Worm (Caenorhabditis elegans): Measurements from ENCODE around the gene C25F6.8.

C25F6.8 gene

DNA sequence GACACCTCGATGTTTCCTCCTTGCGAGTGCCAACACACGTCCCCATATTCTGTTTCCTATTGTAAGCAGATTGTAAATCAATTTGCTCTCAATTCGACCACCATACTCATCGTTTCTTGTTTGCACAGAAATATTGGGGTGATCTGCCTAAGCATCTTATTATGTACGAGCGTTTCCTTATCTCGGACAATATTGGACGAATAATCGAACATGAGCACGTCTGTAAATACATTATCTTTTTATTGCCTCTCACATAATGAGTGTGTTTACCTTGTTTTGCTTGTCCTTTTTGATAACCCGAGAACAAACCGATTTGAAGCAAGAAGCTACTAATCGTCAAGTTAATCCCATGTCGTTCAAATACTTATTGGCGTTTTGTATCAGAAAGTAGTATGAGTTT, 7.1 kb downstream of the C25F6.8 start:
- TF ChIP-seq skn-1 (tag; optimal IDR thresholded peaks at IDR 0.05) (no peak), R02D3.7 (tag; optimal IDR thresholded peaks at IDR 0.05) (no peak), ceh-9 (tag; optimal IDR thresholded peaks at IDR 0.05) (no peak), fkh-2 (tag; optimal IDR thresholded peaks at IDR 0.05) (no peak), nfya-1 (tag; optimal IDR thresholded peaks at IDR 0.05; ENCODE audit: insufficient read depth) (no peak), ZK546.5 (tag; optimal IDR thresholded peaks at IDR 0.05) (no peak), ama-1 (optimal IDR thresholded peaks at IDR 0.05) (no peak)

- TF ChIP-seq lin-15B (tag; optimal IDR thresholded peaks at IDR 0.05) (no peak), ztf-11 (tag; optimal IDR thresholded peaks at IDR 0.05) (no peak), tbx-2 (tag; optimal IDR thresholded peaks at IDR 0.05) (no peak), unc-62 (GFP tag; optimal IDR thresholded peaks at IDR 0.05) (no peak), eor-1 (tag; optimal IDR thresholded peaks at IDR 0.05) (no peak), nfya-1 (tag; optimal IDR thresholded peaks at IDR 0.05; ENCODE audit: insufficient read depth) (no peak)
Measured at ce11 chrX:5457184-5457583, 9.1 kb downstream of the C25F6.8 start.

- TF ChIP-seq R02D3.7 (tag; optimal IDR thresholded peaks at IDR 0.05) (no peak), egl-5 (tag; optimal IDR thresholded peaks at IDR 0.05) (no peak), nhr-77 (tag; optimal IDR thresholded peaks at IDR 0.05) (no peak), nhr-76 (tag; optimal IDR thresholded peaks at IDR 0.05) (no peak), unc-62 (GFP tag; optimal IDR thresholded peaks at IDR 0.05) (no peak), mml-1 (tag; optimal IDR thresholded peaks at IDR 0.05) (no peak), nhr-67 (tag; optimal IDR thresholded peaks at IDR 0.05) (no peak), eor-1 (tag; optimal IDR thresholded peaks at IDR 0.05) (no peak), ztf-11 (tag; optimal IDR thresholded peaks at IDR 0.05) (no peak), lsy-12 (tag; optimal IDR thresholded peaks at IDR 0.05) (no peak), snpc-4 (tag; optimal IDR thresholded peaks at IDR 0.05) (no peak), ceh-28 (tag; optimal IDR thresholded peaks at IDR 0.05) (no peak), mdl-1 (tag; optimal IDR thresholded peaks at IDR 0.05) (no peak), nhr-25 (tag; optimal IDR thresholded peaks at IDR 0.05) (no peak), nhr-43 (tag; optimal IDR thresholded peaks at IDR 0.05; ENCODE audit: poor library complexity, severe bottlenecking) (no peak), egl-27 (tag; optimal IDR thresholded peaks at IDR 0.05) (no peak)
Measured at ce11 chrX:5458043-5458442, 10.0 kb downstream of the C25F6.8 start.

- no peak for TF ChIP-seq fos-1 (tag; optimal IDR thresholded peaks at IDR 0.05)
- no peak for TF ChIP-seq jun-1 (tag; optimal IDR thresholded peaks at IDR 0.05)
- TF ChIP-seq aly-2 (tag; optimal IDR thresholded peaks at IDR 0.05) = no peak
- peak; percentile 31 for TF ChIP-seq elt-2 (tag; optimal IDR thresholded peaks at IDR 0.05)
Measured at ce11 chrX:5458750-5459149, 10.7 kb downstream of the C25F6.8 start.

DNA sequence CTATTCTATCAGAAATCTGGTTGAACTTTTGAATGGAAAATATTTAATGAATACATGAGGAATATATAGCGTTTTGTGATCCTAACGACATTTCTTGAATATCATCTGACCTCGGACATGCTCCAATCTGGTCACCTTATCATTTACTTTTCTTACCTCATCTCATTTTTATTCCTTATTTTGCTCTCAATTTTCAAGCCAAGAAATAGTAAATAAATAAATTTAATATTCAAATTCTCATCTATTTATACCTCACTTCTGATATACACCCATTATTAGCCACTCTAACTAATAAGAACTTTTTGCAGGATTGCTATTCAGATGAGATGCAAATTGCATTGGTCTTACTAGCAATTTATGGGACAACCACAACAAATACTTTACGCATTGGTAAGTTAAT, 12.9 kb downstream of the C25F6.8 start, which contains the start of gene ddr-1:
TSS of gene ddr-1 (plus strand) at position 301 of the 400 bp plus-strand sequence.
- TF ChIP-seq aly-2 (tag; optimal IDR thresholded peaks at IDR 0.05) (no peak), ZK546.5 (tag; optimal IDR thresholded peaks at IDR 0.05) (no peak), daf-12 (tag; optimal IDR thresholded peaks at IDR 0.05) (no peak), elt-2 (tag; optimal IDR thresholded peaks at IDR 0.05) (no peak), egl-27 (tag; optimal IDR thresholded peaks at IDR 0.05) (no peak), ceh-16 (tag; optimal IDR thresholded peaks at IDR 0.05) (no peak), ztf-4 (tag; optimal IDR thresholded peaks at IDR 0.05) (no peak), elt-3 (tag; optimal IDR thresholded peaks at IDR 0.05) (no peak), snpc-4 (tag; optimal IDR thresholded peaks at IDR 0.05) (no peak), hmg-11 (tag; optimal IDR thresholded peaks at IDR 0.05) (no peak), zag-1 (tag; optimal IDR thresholded peaks at IDR 0.05) (no peak)

DNA sequence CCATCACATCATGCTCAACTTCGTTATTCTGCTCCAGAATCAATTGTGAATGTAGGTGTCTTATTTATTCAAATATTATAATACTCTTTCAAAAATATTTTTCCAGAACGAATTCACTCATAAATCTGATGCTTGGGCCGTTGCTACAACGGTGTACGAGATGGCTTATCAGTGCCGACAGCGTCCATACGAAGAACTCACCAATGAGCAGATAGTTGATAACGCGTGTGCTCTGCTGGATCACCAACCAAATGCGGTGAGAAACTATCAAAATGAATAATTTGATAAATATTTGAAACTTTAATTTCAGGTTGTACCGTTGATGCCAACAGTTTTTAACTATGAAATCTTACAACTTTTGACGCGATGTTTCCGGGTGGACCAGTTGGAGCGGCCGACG, 17.6 kb downstream of the C25F6.8 start:
- no peak for TF ChIP-seq zag-1 (tag; optimal IDR thresholded peaks at IDR 0.05)
- no peak for TF ChIP-seq fos-1 (tag; optimal IDR thresholded peaks at IDR 0.05)
- peak; percentile 82 for TF ChIP-seq elt-2 (tag; optimal IDR thresholded peaks at IDR 0.05)
- no peak for TF ChIP-seq lin-15B (tag; optimal IDR thresholded peaks at IDR 0.05)
- peak; percentile 37 for TF ChIP-seq pqm-1 (tag; optimal IDR thresholded peaks at IDR 0.05)
- TF ChIP-seq ceh-16 (tag; optimal IDR thresholded peaks at IDR 0.05) = no peak
- no peak for TF ChIP-seq ceh-9 (tag; optimal IDR thresholded peaks at IDR 0.05)

Data from whole organism, L3 larva.